Fruit fly (Drosophila melanogaster): ENCODE measurements around the gene CG14414.

- no peak for TF ChIP-seq CG4328 (GFP tag; optimal IDR thresholded peaks at IDR 0.05)
- no peak for TF ChIP-seq CG10654 (GFP tag; optimal IDR thresholded peaks at IDR 0.05)
- no peak for TF ChIP-seq fru (optimal IDR thresholded peaks at IDR 0.05)
- no peak for TF ChIP-seq CG1603 (tag; optimal IDR thresholded peaks at IDR 0.05)
- TF ChIP-seq CG9609 (GFP tag; optimal IDR thresholded peaks at IDR 0.05), result no peak
- TF ChIP-seq CG7786 (GFP tag; optimal IDR thresholded peaks at IDR 0.05), result no peak
- no peak for TF ChIP-seq eve (GFP tag; optimal IDR thresholded peaks at IDR 0.05)
- TF ChIP-seq Sox102F (GFP tag; optimal IDR thresholded peaks at IDR 0.05), result no peak
- no peak for TF ChIP-seq BEAF-32 (GFP tag; optimal IDR thresholded peaks at IDR 0.05)
- no peak for TF ChIP-seq peb (GFP tag; IDR thresholded peaks at IDR 0.05)
- TF ChIP-seq psq (GFP tag; optimal IDR thresholded peaks at IDR 0.05), result no peak
Observed at dm6 chrX:14609222-14609621, 28.8 kb downstream of the CG14414 start.

Data from whole organism, embryonic.